Worm (Caenorhabditis elegans) whole organism, L2 larva: ENCODE measurements around the gene str-253.

Source experiments
- C34F6.9 ChIP-seq: fragments of 150-350 bp; optimal IDR thresholded peaks from 2 replicates; lab custom pipeline; 2014; ENCODE audit warnings: missing biosample characterization, missing genetic modification characterization
- blmp-1 ChIP-seq: sonication (generic microtip); optimal IDR thresholded peaks from 2 replicates; lab custom pipeline; 2017; ENCODE audit warnings: missing genetic modification characterization, mild to moderate bottlenecking, missing compliant biosample characterization, antibody characterized with exemption, moderate library complexity; ENCODE audit not compliant: insufficient read depth
- ceh-16 ChIP-seq: fragments of 150-350 bp; optimal IDR thresholded peaks from 2 replicates; lab custom pipeline; 2014; ENCODE audit warnings: missing biosample characterization, missing genetic modification characterization
- crh-2 ChIP-seq: sonication (generic microtip); optimal IDR thresholded peaks from 2 replicates; lab custom pipeline; 2017; ENCODE audit warnings: missing biosample characterization, missing genetic modification characterization
- lin-11 ChIP-seq: fragments of 150-350 bp; sonication (generic microtip); optimal IDR thresholded peaks from 2 replicates; lab custom pipeline; 2014; ENCODE audit warnings: missing biosample characterization, missing genetic modification characterization, inconsistent platforms, mixed read lengths
- lsy-2 ChIP-seq, 2 experiments: fragments of 150-350 bp in 1 of 2; sonication (generic microtip) in 1 of 2; optimal IDR thresholded peaks; 2 replicates each; lab custom pipeline; 2014 to 2017; ENCODE audit warnings: missing biosample characterization in 2 of 2, missing genetic modification characterization in 2 of 2
- nhr-11 ChIP-seq: fragments of 150-350 bp; optimal IDR thresholded peaks from 2 replicates; lab custom pipeline; 2014; ENCODE audit warnings: missing biosample characterization, missing genetic modification characterization
- nhr-12 ChIP-seq: fragments of 150-350 bp; optimal IDR thresholded peaks from 2 replicates; lab custom pipeline; 2014; ENCODE audit warnings: missing biosample characterization, missing genetic modification characterization
- nhr-23 ChIP-seq: fragments of 150-350 bp; optimal IDR thresholded peaks from 2 replicates; lab custom pipeline; 2014; ENCODE audit warnings: missing biosample characterization, missing genetic modification reagents, missing genetic modification characterization
- nhr-237 ChIP-seq: fragments of 150-350 bp; optimal IDR thresholded peaks from 2 replicates; lab custom pipeline; 2014; ENCODE audit warnings: missing biosample characterization, missing genetic modification characterization
- snpc-4 ChIP-seq: fragments of 150-350 bp; optimal IDR thresholded peaks from 2 replicates; lab custom pipeline; 2014; ENCODE audit warnings: missing biosample characterization, missing genetic modification characterization
- unc-39 ChIP-seq: fragments of 150-350 bp; optimal IDR thresholded peaks from 2 replicates; lab custom pipeline; 2014; ENCODE audit warnings: missing biosample characterization, missing genetic modification characterization
- unc-62 ChIP-seq: fragments of 150-350 bp; optimal IDR thresholded peaks from 2 replicates; lab custom pipeline; 2014; ENCODE audit warnings: missing biosample characterization, missing genetic modification reagents, missing genetic modification characterization

DNA sequence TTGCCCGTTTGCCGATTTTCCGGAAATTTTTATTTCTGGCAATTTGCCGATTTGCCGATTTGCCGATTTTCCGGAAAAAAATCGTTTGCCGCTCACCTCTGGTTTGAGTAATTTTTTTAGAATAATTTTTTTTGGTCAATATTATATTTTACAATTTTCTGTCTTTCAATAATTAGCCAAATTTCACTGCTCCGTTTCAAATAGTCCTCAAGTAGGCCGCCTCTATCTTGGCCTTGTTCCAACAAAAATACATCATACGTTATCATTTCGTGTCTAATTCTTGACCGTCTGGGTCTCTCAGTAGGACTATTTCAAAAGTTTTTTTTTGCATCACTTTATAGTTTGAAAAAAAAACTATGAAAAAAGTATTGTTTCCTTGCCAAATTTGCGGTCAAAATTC is 37.8 kb upstream of the str-253 start, which contains the start of gene nhr-115:
- TF ChIP-seq blmp-1, result no peak
- TF ChIP-seq lsy-2 (tag; optimal IDR thresholded peaks at IDR 0.05; lab: Kevin White, UChicago), result no peak
- no peak for TF ChIP-seq crh-2
- TF ChIP-seq lin-11 (tag; lab: Kevin White, UChicago), result no peak
- no peak for TF ChIP-seq unc-39 (tag; lab: Kevin White, UChicago)
- no peak for TF ChIP-seq nhr-23 (tag; lab: Kevin White, UChicago)
- TF ChIP-seq unc-62 (GFP tag; lab: Kevin White, UChicago), result no peak
- no peak for TF ChIP-seq nhr-11 (tag; lab: Kevin White, UChicago)
- no peak for TF ChIP-seq C34F6.9 (tag; lab: Kevin White, UChicago)
- TF ChIP-seq nhr-12 (tag; lab: Kevin White, UChicago), result no peak
- no peak for TF ChIP-seq snpc-4 (tag; lab: Kevin White, UChicago)
- no peak for TF ChIP-seq nhr-237 (tag; lab: Kevin White, UChicago)
- no peak for TF ChIP-seq ceh-16 (tag; lab: Kevin White, UChicago)
